Worm (Caenorhabditis elegans) whole organism, dauer: Measurements from ENCODE around the gene B0395.3.
A peak's percentile ranks its signal among the peaks of the same experiment; 100 is the strongest.
"Not testable (repeated sequence)": the region's sequence is repeated elsewhere in the genome, so short reads cannot be mapped to it uniquely, and the experiment has no call there.

Experiments
- unc-62 ChIP-seq: sonication (generic microtip); optimal IDR thresholded peaks from 2 replicates; lab custom pipeline; 2017; ENCODE audit warnings: missing biosample characterization, missing genetic modification reagents, missing genetic modification characterization

The B0395.3 gene

ce11 chrX:16040207-16040716 lies at the start of gene B0395.3:
Gene B0395.3 (minus strand): TSS chrX:16040257.
- TF ChIP-seq unc-62 (GFP tag; lab: Kevin White, UChicago): no peak

- no peak for TF ChIP-seq unc-62 (GFP tag; lab: Kevin White, UChicago)
These were observed 47.8 kb upstream of the B0395.3 start for ce11 chrX:16087842-16088241.

- no peak for TF ChIP-seq unc-62 (GFP tag; lab: Kevin White, UChicago)
These were observed 45.0 kb upstream of the B0395.3 start, which contains the start of gene C30F2.2 for ce11 chrX:16085094-16085493. Gene C30F2.2 (minus strand): TSS chrX:16085215.

- TF ChIP-seq unc-62 (GFP tag; lab: Kevin White, UChicago): no peak
These were observed 42.0 kb upstream of the B0395.3 start, which contains the start of gene idpp-14 for ce11 chrX:16082024-16082423. Gene idpp-14 (plus strand): TSS chrX:16082347.

- no peak for TF ChIP-seq unc-62 (GFP tag; lab: Kevin White, UChicago)
These were observed 38.6 kb upstream of the B0395.3 start for ce11 chrX:16078695-16079094.

- no peak for TF ChIP-seq unc-62 (GFP tag; lab: Kevin White, UChicago)
These were observed 36.4 kb upstream of the B0395.3 start, which contains the start of gene C30F2.4 for ce11 chrX:16076470-16076869. Gene C30F2.4 (minus strand): TSS chrX:16076570.

- no peak for TF ChIP-seq unc-62 (GFP tag; lab: Kevin White, UChicago)
These were observed 32.5 kb upstream of the B0395.3 start, which contains the start of gene col-187 for ce11 chrX:16072595-16072994. Gene col-187 (plus strand): TSS chrX:16072895.

ce11 chrX:16067984-16068383 lies 27.9 kb upstream of the B0395.3 start:
- no peak for TF ChIP-seq unc-62 (GFP tag; lab: Kevin White, UChicago)

ce11 chrX:16062385-16062784 lies 22.3 kb upstream of the B0395.3 start, which contains the start of gene T27A8.3:
Gene T27A8.3 (plus strand): TSS chrX:16062685.
- TF ChIP-seq unc-62 (GFP tag; lab: Kevin White, UChicago): not testable (repeated sequence)

- TF ChIP-seq unc-62 (GFP tag; lab: Kevin White, UChicago): no peak
These were observed 18.8 kb upstream of the B0395.3 start, which contains the start of gene T27A8.2 for ce11 chrX:16058845-16059244. Gene T27A8.2 (minus strand): TSS chrX:16058945.

ce11 chrX:16056404-16056803 lies 16.3 kb upstream of the B0395.3 start:
- TF ChIP-seq unc-62 (GFP tag; lab: Kevin White, UChicago): peak; percentile 45

- TF ChIP-seq unc-62 (GFP tag; lab: Kevin White, UChicago): no peak
These were observed 15.2 kb upstream of the B0395.3 start, which contains the start of gene T27A8.7 for ce11 chrX:16055245-16055644. Gene T27A8.7 (plus strand): TSS chrX:16055545.

ce11 chrX:16049573-16049972 lies 9.5 kb upstream of the B0395.3 start, which contains the start of gene cpd-2:
Gene cpd-2 (plus strand): TSS chrX:16049873.
- TF ChIP-seq unc-62 (GFP tag; lab: Kevin White, UChicago): no peak

- TF ChIP-seq unc-62 (GFP tag; lab: Kevin White, UChicago): no peak
These were observed 6.3 kb upstream of the B0395.3 start for ce11 chrX:16046379-16046778.

ce11 chrX:16044325-16044724 lies 4.3 kb upstream of the B0395.3 start:
- no peak for TF ChIP-seq unc-62 (GFP tag; lab: Kevin White, UChicago)

ce11 chrX:16042480-16042879 lies 2.4 kb upstream of the B0395.3 start:
- no peak for TF ChIP-seq unc-62 (GFP tag; lab: Kevin White, UChicago)

- TF ChIP-seq unc-62 (GFP tag; lab: Kevin White, UChicago): no peak
These were observed 1.8 kb upstream of the B0395.3 start for ce11 chrX:16041808-16042207.
